Fruit fly (Drosophila melanogaster): Measurements from ENCODE around the gene Fhos.

Fhos gene

dm6 chr3L:8839563-8840425 is 86.4 kb downstream of the Fhos start (continued):
- no peak for TF ChIP-seq D (optimal IDR thresholded peaks at IDR 0.05)
- TF ChIP-seq D (GFP tag; optimal IDR thresholded peaks at IDR 0.05), result peak; percentile 32
- TF ChIP-seq Rx (GFP tag; IDR thresholded peaks at IDR 0.05), result no peak
- no peak for TF ChIP-seq ato (GFP tag; IDR thresholded peaks at IDR 0.05; ENCODE audit: partially characterized antibody)
- no peak for TF ChIP-seq mam (GFP tag; optimal IDR thresholded peaks at IDR 0.05)
- TF ChIP-seq Chrac-16 (GFP tag; optimal IDR thresholded peaks at IDR 0.05), result no peak
- no peak for TF ChIP-seq stwl (tag; optimal IDR thresholded peaks at IDR 0.05)

dm6 chr3L:8841757-8842156 is 88.3 kb downstream of the Fhos start:
- TF ChIP-seq Gsc (GFP tag; IDR thresholded peaks at IDR 0.05) (0 out of 2 replicates have a peak, but pooled peaks have one; percentile 39), knrl (GFP tag; IDR thresholded peaks at IDR 0.05; ENCODE audit: partially characterized antibody) (no peak), CG5180 (GFP tag; optimal IDR thresholded peaks at IDR 0.05) (no peak), CG15073 (GFP tag; optimal IDR thresholded peaks at IDR 0.05) (no peak), cwo (GFP tag; optimal IDR thresholded peaks at IDR 0.05) (peak; percentile 74), CG14965 (GFP tag; optimal IDR thresholded peaks at IDR 0.05; ENCODE audit: borderline replicate concordance) (no peak), CG12299 (tag; optimal IDR thresholded peaks at IDR 0.05) (peak; percentile 62), ERR (GFP tag; optimal IDR thresholded peaks at IDR 0.05) (peak; percentile 38), amos (GFP tag; IDR thresholded peaks at IDR 0.05; ENCODE audit: partially characterized antibody) (no peak), Dek (tag; optimal IDR thresholded peaks at IDR 0.05) (peak; percentile 62), CG4820 (GFP tag; optimal IDR thresholded peaks at IDR 0.05) (peak; percentile 66), Adf1 (GFP tag; IDR thresholded peaks at IDR 0.05) (peak; percentile 40; the same call in 1 of the 2 replicates), seq (GFP tag; IDR thresholded peaks at IDR 0.05) (peak; percentile 78), CG18476 (GFP tag; optimal IDR thresholded peaks at IDR 0.05) (no peak), Hr51 (GFP tag; optimal IDR thresholded peaks at IDR 0.05) (peak in 1 of 2 experiments; percentile 81), CG31365 (tag; optimal IDR thresholded peaks at IDR 0.05) (no peak), Oli (tag; optimal IDR thresholded peaks at IDR 0.05) (peak; percentile 83), B-H1 (GFP tag; IDR thresholded peaks at IDR 0.05) (peak; percentile 60; the same call in 2 of the 3 replicates), CG32767 (GFP tag; IDR thresholded peaks at IDR 0.05) (peak; percentile 50; the same call in 1 of the 2 replicates), CG1024 (GFP tag; IDR thresholded peaks at IDR 0.05) (peak; percentile 70), tx (GFP tag; optimal IDR thresholded peaks at IDR 0.05) (peak; percentile 41), HLH3B (GFP tag; IDR thresholded peaks at IDR 0.05) (peak; percentile 86), CG1602 (GFP tag; optimal IDR thresholded peaks at IDR 0.05) (peak; percentile 52), CG13624 (GFP tag; optimal IDR thresholded peaks at IDR 0.05) (peak; percentile 48), Dp (GFP tag; optimal IDR thresholded peaks at IDR 0.05) (no peak), HmgZ (tag; optimal IDR thresholded peaks at IDR 0.05) (peak; percentile 66), fru (optimal IDR thresholded peaks at IDR 0.05) (no peak), Elba2 (GFP tag; optimal IDR thresholded peaks at IDR 0.05) (no peak), CG12769 (tag; optimal IDR thresholded peaks at IDR 0.05) (peak; percentile 88), CG11696 (GFP tag; IDR thresholded peaks at IDR 0.05) (peak; percentile 57), Oaz (GFP tag; IDR thresholded peaks at IDR 0.05) (peak; percentile 52; the same call in 1 of the 2 replicates), Dbx (GFP tag; IDR thresholded peaks at IDR 0.05) (peak; percentile 61; the same call in 2 of the 3 replicates), dpn (GFP tag; optimal IDR thresholded peaks at IDR 0.05) (peak; percentile 72 to 75), toy (GFP tag; IDR thresholded peaks at IDR 0.05) (no peak), pfk (GFP tag; optimal IDR thresholded peaks at IDR 0.05) (no peak), Tbp (GFP tag; optimal IDR thresholded peaks at IDR 0.05) (no peak), fu2 (GFP tag; optimal IDR thresholded peaks at IDR 0.05) (peak; percentile 21), HLH4C (GFP tag; IDR thresholded peaks at IDR 0.05; ENCODE audit: partially characterized antibody) (no peak), CG10274 (GFP tag; optimal IDR thresholded peaks at IDR 0.05) (peak; percentile 27), CG9797 (GFP tag; optimal IDR thresholded peaks at IDR 0.05) (no peak), Hr39 (optimal IDR thresholded peaks at IDR 0.05) (no peak)

Data from whole organism, embryonic.